Worm (Caenorhabditis elegans) whole organism, midembryonic: ENCODE data around the gene R144.13.
"Not testable (repeated sequence)": the region's sequence is repeated elsewhere in the genome, so short reads cannot be mapped to it uniquely, and the experiment has no call there.

Experiments used
- flt-1 ChIP-seq: fragments of 200-800 bp; sonication (Bioruptor generic); IDR thresholded peaks from 2 replicates; pipeline ENCODE4 v1.3.6; 2022; ENCODE audit warnings: missing genetic modification characterization, missing compliant biosample characterization
- klf-2 ChIP-seq: fragments of 200-800 bp; sonication (Bioruptor generic); conservative IDR thresholded peaks from 2 replicates; pipeline ENCODE4 v1.3.6; 2022; ENCODE audit warnings: missing genetic modification reagents, missing genetic modification characterization, missing compliant biosample characterization
- ref-1 ChIP-seq: fragments of 200-800 bp; sonication (Bioruptor generic); conservative IDR thresholded peaks from 2 replicates; pipeline ENCODE4 v1.3.6; 2022; ENCODE audit warnings: missing genetic modification reagents, missing genetic modification characterization, missing compliant biosample characterization
- ztf-23 ChIP-seq: fragments of 200-800 bp; sonication (Bioruptor generic); IDR thresholded peaks from 2 replicates; pipeline ENCODE4 v1.3.6; 2022; ENCODE audit warnings: missing genetic modification reagents, missing genetic modification characterization, missing compliant biosample characterization

- not testable (repeated sequence) for TF ChIP-seq ztf-23, flt-1, ref-1, klf-2 (GFP tag; lab: Robert Waterston, UW)
Observed at ce11 chrIII:5062406-5062805, 39.3 kb downstream of the R144.13 start, which contains the start of gene C45G9.4.
